Worm (Caenorhabditis elegans): ENCODE measurements around the gene srh-172.

Gene srh-172

DNA sequence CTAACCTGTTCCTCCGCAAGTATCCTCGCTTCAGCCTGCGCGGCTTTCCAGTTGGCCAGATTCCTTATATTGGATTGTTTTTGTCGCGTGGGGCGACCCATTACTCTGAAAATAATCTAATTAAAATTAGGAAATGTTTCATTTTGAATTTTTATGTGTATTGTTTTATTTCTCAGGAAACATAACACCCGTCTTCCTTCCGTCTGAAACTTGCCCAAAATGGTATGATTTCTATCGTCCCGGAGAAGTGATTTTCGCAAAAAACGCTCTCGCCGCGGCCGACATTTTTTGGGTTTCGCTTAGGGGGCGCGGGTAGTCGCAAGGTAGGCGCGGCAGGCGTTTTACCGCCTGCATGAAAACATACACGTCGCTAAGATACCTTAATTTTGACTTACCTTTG, 27.4 kb downstream of the srh-172 start, which contains the start of gene clec-260:
Gene clec-260, minus strand, starts transcription at position 101 of the 400 bp plus-strand sequence.
- TF ChIP-seq unc-62 (GFP tag; optimal IDR thresholded peaks at IDR 0.05), result no peak

DNA sequence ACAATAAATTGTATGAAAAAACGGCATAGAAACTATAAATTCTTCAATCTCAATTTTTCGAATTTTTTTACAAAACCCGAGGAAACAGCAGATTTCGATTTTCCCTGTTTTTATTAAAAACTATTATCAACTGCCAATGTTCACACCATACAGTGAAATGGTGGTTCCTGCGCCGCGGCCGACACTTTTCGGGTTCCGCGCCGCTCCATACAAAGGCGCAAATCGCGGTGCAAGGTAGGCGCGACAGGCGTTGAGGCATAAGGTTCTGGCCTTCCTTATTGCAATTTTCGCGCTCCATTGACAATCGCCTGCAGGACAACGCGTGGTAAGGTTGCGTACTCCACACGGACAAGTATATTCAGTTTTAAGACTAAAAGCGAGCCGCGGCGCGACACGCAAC, 27.9 kb downstream of the srh-172 start:
- TF ChIP-seq unc-62 (GFP tag; optimal IDR thresholded peaks at IDR 0.05), result no peak

DNA sequence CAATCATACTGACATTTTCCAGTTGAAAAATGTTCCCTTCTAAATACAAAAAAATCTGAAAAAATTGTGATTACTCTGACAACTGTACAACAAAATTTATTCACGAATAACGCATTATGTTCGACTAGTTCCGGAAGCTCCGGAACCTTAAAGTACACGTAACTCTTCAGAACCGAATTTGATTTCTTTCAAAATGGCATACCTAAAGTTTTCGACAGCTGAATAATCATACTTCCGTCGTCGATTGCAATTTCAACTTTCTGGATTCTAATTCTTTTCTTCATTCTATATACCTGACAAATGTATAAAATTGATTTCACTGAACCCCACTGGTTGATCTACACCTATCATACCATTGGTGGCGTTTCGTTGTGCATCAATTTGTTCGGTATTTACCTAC, 28.8 kb downstream of the srh-172 start, which contains the start of gene sri-67:
Gene sri-67, plus strand, starts transcription at position 301 of the 400 bp plus-strand sequence.
- TF ChIP-seq unc-62 (GFP tag; optimal IDR thresholded peaks at IDR 0.05), result no peak

DNA sequence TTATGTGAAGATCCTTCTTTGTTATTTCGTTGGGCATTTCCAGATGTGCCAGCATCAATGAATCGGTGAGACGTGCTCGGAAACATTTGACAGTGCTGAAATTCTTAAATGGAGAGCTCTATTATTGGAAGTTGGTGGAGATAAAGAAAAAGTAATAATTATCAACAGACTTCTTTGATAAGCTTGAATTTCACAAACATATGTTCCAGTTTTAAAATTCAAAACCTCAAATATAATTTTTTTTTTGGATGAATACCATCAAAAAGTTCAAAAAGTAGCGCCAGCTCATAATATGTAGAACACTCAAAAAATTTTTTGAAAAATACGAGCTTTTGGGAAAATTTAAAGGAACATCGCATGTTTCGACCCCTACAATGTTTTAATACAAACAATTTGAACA, 35.2 kb downstream of the srh-172 start, which contains the start of gene Y60A3A.25:
Gene Y60A3A.25, minus strand, starts transcription at position 101 of the 400 bp plus-strand sequence.
- no peak for TF ChIP-seq unc-62 (GFP tag; optimal IDR thresholded peaks at IDR 0.05)

DNA sequence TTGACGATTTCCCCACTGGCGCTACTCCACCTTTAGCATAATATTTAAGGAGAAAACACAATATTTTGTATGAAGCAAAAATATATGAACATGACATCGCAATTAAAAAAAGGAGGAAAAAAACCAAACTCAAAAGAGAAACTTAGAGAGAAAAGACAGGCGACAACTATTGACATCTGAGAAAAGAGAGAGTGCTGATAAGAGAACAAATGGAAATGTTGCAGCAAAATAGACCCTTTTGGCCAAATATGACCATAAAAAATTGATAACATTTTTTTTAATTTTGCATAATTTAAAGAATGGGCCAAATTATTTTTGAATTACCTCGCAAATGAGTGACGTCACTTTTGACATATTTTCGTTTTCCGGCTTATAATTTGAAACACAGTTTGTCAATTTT, 35.8 kb downstream of the srh-172 start:
- TF ChIP-seq unc-62 (GFP tag; optimal IDR thresholded peaks at IDR 0.05), result no peak

DNA sequence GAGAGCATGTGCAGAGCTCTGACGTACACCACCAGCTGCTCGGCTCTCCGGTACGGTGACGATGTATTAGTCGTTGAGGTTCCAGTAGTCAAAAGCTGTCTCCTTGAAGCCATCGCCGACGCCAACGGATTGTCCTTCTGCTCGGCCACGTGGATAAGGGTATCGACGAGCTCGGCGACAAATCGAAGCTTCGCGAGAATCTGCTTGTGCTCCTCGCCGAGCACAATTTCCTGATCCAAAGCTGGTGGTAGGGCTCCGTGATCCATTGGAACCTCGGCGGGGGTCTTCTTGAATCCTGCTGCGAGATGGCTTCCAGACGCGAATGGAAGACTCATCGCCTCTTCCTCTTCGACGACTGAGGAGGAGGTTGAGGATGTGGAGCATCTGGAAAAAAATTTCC, 38.6 kb downstream of the srh-172 start:
- no peak for TF ChIP-seq unc-62 (GFP tag; optimal IDR thresholded peaks at IDR 0.05)

DNA sequence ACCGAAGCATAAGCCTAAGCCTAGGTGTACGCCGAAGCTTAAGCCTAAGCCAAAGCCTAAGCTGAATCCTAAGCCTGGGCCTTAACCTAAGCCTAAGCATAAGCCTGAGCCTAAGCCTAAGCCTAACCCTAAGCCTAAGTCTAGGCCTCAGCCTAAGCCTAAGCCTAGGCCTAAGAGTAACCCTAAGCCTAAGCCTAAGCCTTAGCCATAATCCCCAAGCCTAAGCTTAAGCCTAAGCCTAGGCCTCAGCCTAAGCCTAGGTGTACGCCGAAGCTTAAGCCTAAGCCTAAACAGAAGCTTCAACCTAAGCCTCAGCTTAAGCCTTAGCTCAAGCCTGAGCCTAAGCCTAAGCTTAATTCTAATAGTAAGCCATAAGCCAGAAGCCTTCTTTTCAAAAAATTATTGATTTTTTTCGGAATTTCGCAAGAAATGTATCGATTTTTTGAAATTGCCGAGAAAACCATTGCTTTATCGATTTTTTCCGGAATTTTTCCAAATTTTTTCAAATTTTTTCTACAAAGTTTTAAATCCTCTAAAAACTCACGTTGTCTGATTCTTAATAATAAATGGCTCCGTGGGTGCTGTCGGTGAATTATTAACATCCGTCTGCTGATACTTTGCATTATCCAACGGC, 39.5 kb downstream of the srh-172 start:
- TF ChIP-seq unc-62 (GFP tag; optimal IDR thresholded peaks at IDR 0.05), result no peak

DNA sequence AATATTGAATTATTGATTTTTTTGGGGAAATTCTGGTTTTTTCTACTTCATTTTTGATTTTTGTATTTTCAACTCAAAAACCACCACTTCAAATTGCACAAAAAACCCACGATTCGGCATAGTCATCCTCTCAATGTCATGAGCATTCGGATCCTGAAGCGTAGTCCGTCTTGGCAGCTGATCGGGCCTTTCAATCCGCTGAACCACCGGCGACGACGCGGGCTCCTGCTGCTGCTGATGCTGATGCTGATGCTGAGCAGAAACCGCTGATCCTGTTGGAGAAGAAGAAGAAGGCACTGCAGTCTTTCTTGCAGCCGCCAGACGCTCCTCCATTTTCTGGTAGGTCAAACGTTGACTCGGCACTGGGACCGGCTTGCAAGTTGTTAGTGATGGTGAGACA, 40.3 kb downstream of the srh-172 start:
- TF ChIP-seq unc-62 (GFP tag; optimal IDR thresholded peaks at IDR 0.05), result no peak

DNA sequence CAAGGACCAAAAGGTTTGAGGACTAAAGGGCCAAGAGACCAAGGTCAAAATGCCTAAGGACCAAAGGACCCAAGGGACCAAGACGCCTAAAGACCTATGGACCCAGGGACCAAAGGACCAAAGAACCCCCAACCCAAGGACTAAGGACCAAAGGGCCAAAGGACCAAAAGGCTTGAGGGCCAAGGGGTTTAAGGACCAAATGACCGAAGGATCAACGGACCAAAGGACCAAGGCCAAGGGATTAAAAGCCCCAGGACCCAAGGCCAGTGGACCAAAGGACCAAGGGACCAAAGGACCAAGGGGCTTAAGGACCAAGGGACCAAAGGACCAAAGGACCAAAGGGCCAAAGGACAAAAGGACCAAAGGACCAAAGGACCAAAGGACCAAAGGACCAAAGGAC, 40.9 kb downstream of the srh-172 start:
- TF ChIP-seq unc-62 (GFP tag; optimal IDR thresholded peaks at IDR 0.05), result no peak

DNA sequence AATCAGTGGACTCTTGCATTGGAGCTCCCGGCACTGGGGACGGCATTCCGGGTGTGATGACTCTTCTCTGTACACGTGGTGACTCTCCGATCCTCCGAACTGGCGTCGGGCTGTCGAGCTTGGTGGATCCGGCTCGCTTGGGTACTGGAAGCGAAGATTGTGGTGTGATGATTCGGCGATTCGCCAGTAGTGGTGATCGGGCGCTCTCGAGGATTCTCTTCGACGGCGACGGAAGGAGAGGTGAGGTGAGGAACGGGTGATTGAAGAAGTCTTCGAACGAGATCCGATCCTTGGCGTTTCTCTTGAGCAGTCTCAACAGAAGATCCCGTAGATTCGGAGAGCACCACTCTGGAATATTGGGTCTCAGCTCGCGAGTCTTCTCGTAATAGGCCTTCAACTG, 41.8 kb downstream of the srh-172 start:
- TF ChIP-seq unc-62 (GFP tag; optimal IDR thresholded peaks at IDR 0.05), result no peak

DNA sequence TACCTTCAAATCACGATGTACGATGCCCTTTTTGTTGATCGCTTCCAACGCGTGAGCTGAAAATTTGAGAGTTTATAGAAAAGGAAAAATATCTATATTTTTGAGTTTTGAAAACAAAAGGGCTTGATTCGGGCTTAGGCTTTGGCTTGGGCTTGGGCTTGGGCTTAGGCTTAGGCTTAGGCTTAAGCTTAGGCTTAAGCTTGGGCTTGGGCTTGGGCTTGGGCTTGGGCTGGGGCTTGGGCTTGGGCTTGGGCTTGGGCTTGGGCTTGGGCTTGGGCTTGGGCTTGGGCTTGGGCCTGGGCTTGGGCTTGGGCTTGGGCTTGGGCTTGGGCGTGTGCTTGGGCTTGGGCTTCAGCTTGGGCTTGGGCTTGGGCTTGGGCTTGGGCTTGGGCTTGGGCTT, 43.4 kb downstream of the srh-172 start:
- TF ChIP-seq unc-62 (GFP tag; optimal IDR thresholded peaks at IDR 0.05), result no peak

DNA sequence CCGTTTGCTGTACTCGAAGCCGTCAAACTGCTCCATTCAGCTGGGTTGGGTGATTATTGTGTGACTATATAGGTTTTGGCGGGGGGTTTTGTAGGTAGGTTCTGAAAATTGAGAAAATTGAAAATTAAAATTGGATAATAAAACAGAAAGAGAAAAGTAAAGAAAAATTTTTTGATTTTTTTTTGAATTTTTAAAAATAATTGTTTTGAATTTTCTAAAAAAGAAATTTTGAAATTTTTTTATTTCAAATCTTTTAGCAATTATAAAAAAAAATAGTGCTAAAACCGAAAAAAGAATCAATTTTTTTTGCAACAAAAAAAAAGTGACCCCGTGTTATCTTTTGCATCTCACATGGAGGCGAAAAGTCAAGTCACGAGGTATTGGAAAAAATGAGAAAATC, 45.5 kb downstream of the srh-172 start, which contains the start of gene unc-51:
Gene unc-51, minus strand, starts transcription at position 101 of the 400 bp plus-strand sequence.
- no peak for TF ChIP-seq unc-62 (GFP tag; optimal IDR thresholded peaks at IDR 0.05)

DNA sequence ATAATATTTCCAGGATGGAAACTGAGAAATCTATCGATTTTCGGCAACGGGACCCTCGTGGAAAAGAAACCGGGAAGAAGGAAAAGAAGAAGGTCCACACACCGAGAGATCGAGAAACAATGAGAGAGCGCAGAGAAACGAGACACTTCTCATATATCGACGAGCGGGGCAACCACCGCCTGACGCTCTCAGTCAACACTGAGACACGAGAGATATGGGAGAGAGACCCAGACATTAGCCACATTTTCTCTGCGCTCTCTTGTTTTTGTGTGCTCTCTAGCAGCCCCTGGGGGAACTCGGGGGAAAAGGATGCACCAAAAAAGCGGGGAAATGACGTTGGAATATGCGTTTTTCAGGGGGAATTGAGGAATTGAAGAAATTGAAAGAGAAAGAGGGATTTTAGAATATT, 46.9 kb downstream of the srh-172 start:
- TF ChIP-seq unc-62 (GFP tag; optimal IDR thresholded peaks at IDR 0.05), result no peak

DNA sequence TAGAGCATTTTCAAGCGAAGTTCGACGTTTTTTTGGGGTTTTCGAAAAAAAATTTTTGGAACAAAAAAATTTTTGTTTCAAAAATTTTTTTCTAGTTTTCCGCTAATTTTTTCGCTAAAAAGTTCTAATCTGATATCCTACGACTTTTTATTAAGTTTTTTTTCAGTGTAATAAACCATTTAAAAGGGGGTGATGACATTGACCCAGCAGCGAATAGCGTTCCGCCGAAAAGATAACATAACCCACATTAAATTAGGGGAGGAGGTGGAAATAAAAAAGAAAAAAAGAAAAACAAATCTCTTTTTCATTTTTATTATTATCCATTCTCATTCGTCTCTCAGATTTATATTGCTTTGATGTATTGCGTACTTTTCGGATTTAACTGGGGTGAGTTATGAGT, 48.6 kb downstream of the srh-172 start, which contains the start of gene Y60A3A.23:
Gene Y60A3A.23, plus strand, starts transcription at position 301 of the 400 bp plus-strand sequence.
- TF ChIP-seq unc-62 (GFP tag; optimal IDR thresholded peaks at IDR 0.05), result no peak

Data from whole organism, dauer.